Worm (Caenorhabditis elegans) whole organism, mixed stage, embryonic: Measurements from ENCODE around the gene xtr-1.

Experiments
- M03D4.4 ChIP-seq: sonication (generic microtip); optimal IDR thresholded peaks from 2 replicates; lab custom pipeline; 2017; ENCODE audit warnings: mild to moderate bottlenecking, missing genetic modification characterization, missing compliant biosample characterization
- blmp-1 ChIP-seq: fragments of 150-350 bp; optimal IDR thresholded peaks from 2 replicates; lab custom pipeline; 2014; ENCODE audit warnings: missing biosample characterization, missing genetic modification characterization
- ceh-39 ChIP-seq: fragments of 150-350 bp; optimal IDR thresholded peaks from 2 replicates; lab custom pipeline; 2014; ENCODE audit warnings: missing biosample characterization, missing genetic modification characterization
- ceh-43 ChIP-seq: fragments of 200-800 bp; sonication (Bioruptor generic); optimal IDR thresholded peaks from 2 replicates; lab custom pipeline; 2018; ENCODE audit warnings: mild to moderate bottlenecking, missing genetic modification characterization, moderate library complexity, missing compliant biosample characterization
- ceh-83 ChIP-seq: fragments of 200-800 bp; sonication (Bioruptor generic); optimal IDR thresholded peaks from 2 replicates; lab custom pipeline; 2018; ENCODE audit warnings: mild to moderate bottlenecking, missing genetic modification characterization, missing compliant biosample characterization
- ces-1 ChIP-seq: fragments of 150-350 bp; optimal IDR thresholded peaks from 2 replicates; lab custom pipeline; 2014; ENCODE audit warnings: missing biosample characterization, missing genetic modification reagents, missing genetic modification characterization
- cnd-1 ChIP-seq: fragments of 200-800 bp; sonication (Bioruptor generic); optimal IDR thresholded peaks from 2 replicates; lab custom pipeline; 2018; ENCODE audit warnings: mild to moderate bottlenecking, missing genetic modification characterization, missing compliant biosample characterization
- drap-1 ChIP-seq: fragments of 200-800 bp; sonication (Bioruptor generic); optimal IDR thresholded peaks from 3 replicates; lab custom pipeline; 2018; ENCODE audit warnings: mild to moderate bottlenecking, missing genetic modification characterization, missing compliant biosample characterization
- elt-1 ChIP-seq: sonication (generic microtip); optimal IDR thresholded peaks from 2 replicates; lab custom pipeline; 2017; ENCODE audit warnings: missing genetic modification characterization, mild to moderate bottlenecking, missing compliant biosample characterization, antibody characterized with exemption, moderate library complexity, borderline replicate concordance; ENCODE audit not compliant: insufficient read depth
- elt-3 ChIP-seq: fragments of 150-350 bp; optimal IDR thresholded peaks from 2 replicates; lab custom pipeline; 2014; ENCODE audit warnings: missing biosample characterization, missing genetic modification characterization
- flh-1 ChIP-seq: fragments of 200-800 bp; sonication (Bioruptor generic); optimal IDR thresholded peaks from 2 replicates; lab custom pipeline; 2018; ENCODE audit warnings: mild to moderate bottlenecking, missing genetic modification characterization, moderate library complexity, missing compliant biosample characterization
- ham-2 ChIP-seq: fragments of 200-800 bp; sonication (Bioruptor generic); optimal IDR thresholded peaks from 2 replicates; lab custom pipeline; 2018; ENCODE audit warnings: mild to moderate bottlenecking, missing genetic modification characterization, missing compliant biosample characterization
- lin-13 ChIP-seq: fragments of 150-350 bp; optimal IDR thresholded peaks from 2 replicates; lab custom pipeline; 2014; ENCODE audit warnings: missing biosample characterization, missing genetic modification characterization
- lin-32 ChIP-seq: fragments of 200-800 bp; sonication (Bioruptor generic); optimal IDR thresholded peaks from 2 replicates; lab custom pipeline; 2018; ENCODE audit warnings: mild to moderate bottlenecking, missing genetic modification characterization, missing compliant biosample characterization
- lsy-2 ChIP-seq: fragments of 150-350 bp; optimal IDR thresholded peaks from 2 replicates; lab custom pipeline; 2014; ENCODE audit warnings: missing biosample characterization, missing genetic modification characterization
- mab-5 ChIP-seq: fragments of 150-350 bp; optimal IDR thresholded peaks from 2 replicates; lab custom pipeline; 2014; ENCODE audit warnings: missing biosample characterization, missing genetic modification characterization
- mep-1 ChIP-seq: fragments of 150-350 bp; optimal IDR thresholded peaks from 2 replicates; lab custom pipeline; 2017; ENCODE audit warnings: missing biosample characterization, missing genetic modification reagents, missing genetic modification characterization, inconsistent platforms
- mls-2 ChIP-seq: sonication (generic microtip); optimal IDR thresholded peaks from 2 replicates; lab custom pipeline; 2016; ENCODE audit warnings: mild to moderate bottlenecking, missing genetic modification characterization, moderate library complexity, missing compliant biosample characterization
- nhr-12 ChIP-seq: fragments of 150-350 bp; optimal IDR thresholded peaks from 2 replicates; lab custom pipeline; 2014; ENCODE audit warnings: missing biosample characterization, missing genetic modification characterization
- nhr-2 ChIP-seq: fragments of 150-350 bp; optimal IDR thresholded peaks from 2 replicates; lab custom pipeline; 2014; ENCODE audit warnings: missing biosample characterization, missing genetic modification characterization
- nhr-237 ChIP-seq: fragments of 150-350 bp; optimal IDR thresholded peaks from 2 replicates; lab custom pipeline; 2014; ENCODE audit warnings: missing biosample characterization, missing genetic modification characterization
- nhr-28 ChIP-seq: fragments of 150-350 bp; optimal IDR thresholded peaks from 2 replicates; lab custom pipeline; 2014; ENCODE audit warnings: missing biosample characterization, missing genetic modification characterization
- nhr-76 ChIP-seq: sonication (generic microtip); optimal IDR thresholded peaks from 2 replicates; lab custom pipeline; 2017; ENCODE audit warnings: missing biosample characterization, missing genetic modification characterization
- pha-4 ChIP-seq: fragments of 150-350 bp; optimal IDR thresholded peaks from 2 replicates; lab custom pipeline; 2018; ENCODE audit warnings: missing biosample characterization, missing genetic modification reagents, missing genetic modification characterization
- sem-2 ChIP-seq: fragments of 200-800 bp; sonication (Bioruptor generic); optimal IDR thresholded peaks from 2 replicates; lab custom pipeline; 2018; ENCODE audit warnings: mild to moderate bottlenecking, missing genetic modification characterization, missing compliant biosample characterization
- sptf-1 ChIP-seq: sonication (generic microtip); optimal IDR thresholded peaks from 2 replicates; lab custom pipeline; 2017; ENCODE audit warnings: mild to moderate bottlenecking, missing genetic modification characterization, moderate library complexity, missing compliant biosample characterization
- tbx-8 ChIP-seq: fragments of 200-800 bp; sonication (Bioruptor generic); optimal IDR thresholded peaks from 2 replicates; lab custom pipeline; 2018; ENCODE audit warnings: mild to moderate bottlenecking, missing genetic modification characterization, moderate library complexity, missing compliant biosample characterization
- unc-120 ChIP-seq: sonication (generic microtip); optimal IDR thresholded peaks from 2 replicates; lab custom pipeline; 2017; ENCODE audit warnings: missing genetic modification characterization, missing compliant biosample characterization; ENCODE audit not compliant: poor library complexity, severe bottlenecking
- unc-39 ChIP-seq: fragments of 150-350 bp; optimal IDR thresholded peaks from 2 replicates; lab custom pipeline; 2014; ENCODE audit warnings: missing biosample characterization, missing genetic modification characterization
- unc-62 ChIP-seq: fragments of 150-350 bp; optimal IDR thresholded peaks from 2 replicates; lab custom pipeline; 2014; ENCODE audit warnings: missing biosample characterization, missing genetic modification reagents, missing genetic modification characterization
- zip-8 ChIP-seq: fragments of 150-350 bp; optimal IDR thresholded peaks from 2 replicates; lab custom pipeline; 2014; ENCODE audit warnings: missing biosample characterization, missing genetic modification characterization
- ztf-11 ChIP-seq: fragments of 150-350 bp; optimal IDR thresholded peaks from 2 replicates; lab custom pipeline; 2014; ENCODE audit warnings: missing biosample characterization, missing genetic modification characterization

The xtr-1 gene

DNA sequence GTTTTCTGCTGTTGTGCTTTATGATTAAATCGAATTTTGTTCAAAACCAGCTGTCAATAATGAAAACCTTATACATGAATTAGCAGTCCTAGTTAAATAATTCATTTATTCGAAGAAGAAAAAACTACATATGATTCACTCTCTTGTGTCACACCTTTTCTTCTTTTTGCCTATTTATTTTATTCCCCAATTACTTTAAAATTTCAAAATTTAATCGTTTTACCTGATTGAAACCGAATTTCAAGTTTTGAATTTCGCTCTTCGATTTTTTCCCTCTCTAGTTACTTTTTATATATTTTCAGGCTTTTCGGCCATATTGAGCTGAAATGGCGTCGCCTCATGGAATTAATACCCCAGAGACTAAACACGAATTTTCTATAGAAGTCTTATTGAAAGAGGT is at the start of gene xtr-1:
Gene xtr-1 (plus strand): TSS at position 301 of the 400 bp plus-strand sequence.
- no peak for TF ChIP-seq mab-5 (tag; lab: Kevin White, UChicago)
- no peak for TF ChIP-seq pha-4 (tag; lab: Kevin White, UChicago)
- TF ChIP-seq ceh-83 (GFP tag; lab: Kevin White, UChicago), result no peak
- no peak for TF ChIP-seq zip-8 (tag; lab: Kevin White, UChicago)
- no peak for TF ChIP-seq unc-62
- TF ChIP-seq mls-2 (tag; lab: Kevin White, UChicago), result no peak
- no peak for TF ChIP-seq ztf-11
- TF ChIP-seq M03D4.4, result no peak
- TF ChIP-seq ces-1 (GFP tag; lab: Kevin White, UChicago), result no peak
- TF ChIP-seq, all 35 proteins: peak for 0

DNA sequence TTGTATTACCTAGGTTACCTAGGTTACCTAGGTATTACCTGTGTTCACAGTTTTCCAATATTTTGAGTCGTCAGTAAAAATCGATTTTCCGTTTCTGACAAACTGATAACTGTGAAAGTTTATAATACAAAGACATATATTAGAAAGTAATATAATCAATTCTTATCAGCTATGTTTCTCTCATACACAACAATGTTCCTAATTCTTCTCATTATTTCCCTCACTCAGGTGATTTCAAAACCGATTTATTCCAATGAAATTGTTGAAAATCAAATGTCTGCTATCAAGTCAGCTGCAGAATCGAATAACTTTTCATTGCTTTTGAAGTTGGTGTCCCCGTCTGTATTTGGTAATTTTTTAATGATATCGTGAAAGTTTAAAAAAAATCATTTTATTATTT is 48.5 kb upstream of the xtr-1 start, which contains the start of gene C34E11.4:
Gene C34E11.4 (plus strand): TSS at position 154 of the 400 bp plus-strand sequence.
- no peak for TF ChIP-seq M03D4.4
- TF ChIP-seq flh-1 (GFP tag; lab: Kevin White, UChicago), result no peak
- TF ChIP-seq nhr-76 (tag; lab: Kevin White, UChicago), result no peak
- TF ChIP-seq nhr-2 (tag; lab: Kevin White, UChicago), result no peak
- no peak for TF ChIP-seq ces-1 (GFP tag; lab: Kevin White, UChicago)
- no peak for TF ChIP-seq lin-13 (tag; lab: Kevin White, UChicago)
- no peak for TF ChIP-seq blmp-1 (tag; lab: Kevin White, UChicago)
- no peak for TF ChIP-seq ztf-11
- no peak for TF ChIP-seq elt-1 (tag; lab: Kevin White, UChicago)
- no peak for TF ChIP-seq elt-3 (tag; lab: Kevin White, UChicago)
- no peak for TF ChIP-seq mls-2 (tag; lab: Kevin White, UChicago)
- TF ChIP-seq nhr-12 (tag; lab: Kevin White, UChicago), result no peak
- TF ChIP-seq unc-62, result no peak
- no peak for TF ChIP-seq sptf-1 (tag; lab: Kevin White, UChicago)
- TF ChIP-seq nhr-28 (tag; lab: Kevin White, UChicago), result no peak
- no peak for TF ChIP-seq sem-2

DNA sequence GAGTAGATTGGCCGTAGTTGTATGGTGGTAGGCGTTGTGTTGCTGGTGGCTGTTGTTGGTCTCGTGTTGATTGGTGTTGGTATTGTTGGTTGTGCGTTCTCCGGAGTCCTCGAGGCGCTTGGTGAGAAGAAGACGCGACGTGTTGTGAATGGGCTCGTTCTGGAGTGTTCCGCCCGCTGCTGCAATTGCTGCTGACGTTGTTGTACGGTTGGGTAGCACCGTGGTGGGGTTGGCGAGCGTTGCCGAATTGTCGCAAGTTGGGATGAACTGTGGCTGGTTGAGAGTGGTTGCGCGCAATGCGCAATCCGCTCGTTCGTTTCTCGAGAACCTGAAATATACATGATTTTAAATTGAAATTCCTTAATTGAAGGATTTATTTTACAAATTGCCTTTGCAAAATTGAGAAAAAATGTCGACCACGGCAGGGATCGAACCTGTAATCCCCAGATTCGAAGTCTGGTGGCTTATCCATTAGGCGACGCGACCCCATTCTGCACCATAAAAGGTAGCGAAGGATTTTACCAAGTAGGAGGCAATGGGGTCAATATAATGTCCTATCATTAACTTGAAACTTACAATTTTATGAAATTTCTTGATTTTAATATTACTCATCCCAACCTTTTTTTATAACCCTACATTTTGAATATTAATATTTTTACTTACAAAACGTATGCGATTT is 46.3 kb upstream of the xtr-1 start:
- no peak for TF ChIP-seq ceh-83 (GFP tag; lab: Kevin White, UChicago)
- no peak for TF ChIP-seq nhr-12 (tag; lab: Kevin White, UChicago)
- TF ChIP-seq tbx-8 (GFP tag; lab: Kevin White, UChicago), result no peak
- no peak for TF ChIP-seq ztf-11
- no peak for TF ChIP-seq ceh-43 (GFP tag; lab: Kevin White, UChicago)
- no peak for TF ChIP-seq unc-39
- no peak for TF ChIP-seq zip-8 (tag; lab: Kevin White, UChicago)
- TF ChIP-seq blmp-1 (tag; lab: Kevin White, UChicago), result no peak
- no peak for TF ChIP-seq mab-5 (tag; lab: Kevin White, UChicago)
- no peak for TF ChIP-seq unc-62
- no peak for TF ChIP-seq elt-3 (tag; lab: Kevin White, UChicago)
- TF ChIP-seq lsy-2 (tag; lab: Kevin White, UChicago), result no peak
- no peak for TF ChIP-seq nhr-237 (tag; lab: Kevin White, UChicago)
- TF ChIP-seq cnd-1 (tag; lab: Kevin White, UChicago), result no peak
- TF ChIP-seq M03D4.4, result no peak
- no peak for TF ChIP-seq mep-1 (tag; lab: Kevin White, UChicago)
- no peak for TF ChIP-seq sem-2
- no peak for TF ChIP-seq ceh-39 (tag; lab: Kevin White, UChicago)
- TF ChIP-seq mls-2 (tag; lab: Kevin White, UChicago), result no peak

DNA sequence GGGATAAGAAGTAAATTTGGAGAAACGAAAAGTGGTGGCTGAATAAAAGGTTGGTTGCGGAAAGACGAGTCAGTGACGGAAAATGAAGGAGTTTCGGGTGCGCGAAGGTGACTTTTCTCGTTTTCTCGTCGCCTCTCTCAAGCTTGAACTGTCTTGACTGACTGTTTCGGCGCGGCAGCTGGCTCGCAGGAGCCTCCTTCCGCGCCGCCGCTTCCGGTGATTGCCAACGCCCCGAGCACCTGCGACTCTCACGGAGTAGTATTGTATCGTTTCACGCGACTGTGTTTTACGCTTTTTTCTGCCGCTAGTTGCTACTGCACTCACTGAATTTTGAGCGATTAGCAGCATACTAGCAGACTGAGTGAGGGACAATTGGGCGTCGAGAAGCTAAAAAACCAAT is 37.9 kb upstream of the xtr-1 start, which contains the start of gene C34E11.2:
Gene C34E11.2 (minus strand): TSS at position 84 of the 400 bp plus-strand sequence.
- no peak for TF ChIP-seq pha-4 (tag; lab: Kevin White, UChicago)
- TF ChIP-seq ham-2, result no peak
- no peak for TF ChIP-seq M03D4.4
- TF ChIP-seq ceh-43 (GFP tag; lab: Kevin White, UChicago), result no peak
- no peak for TF ChIP-seq cnd-1 (tag; lab: Kevin White, UChicago)
- TF ChIP-seq mls-2 (tag; lab: Kevin White, UChicago), result no peak
- TF ChIP-seq flh-1 (GFP tag; lab: Kevin White, UChicago), result no peak
- no peak for TF ChIP-seq ztf-11
- TF ChIP-seq drap-1, result no peak
- TF ChIP-seq sem-2, result no peak
- TF ChIP-seq lin-32, result no peak
- no peak for TF ChIP-seq nhr-2 (tag; lab: Kevin White, UChicago)
- TF ChIP-seq ceh-39 (tag; lab: Kevin White, UChicago), result no peak
- TF ChIP-seq blmp-1 (tag; lab: Kevin White, UChicago), result no peak
- TF ChIP-seq unc-120 (tag; lab: Kevin White, UChicago), result no peak
